Fruit fly (Drosophila melanogaster): ENCODE measurements around the gene CG9536.

- TF ChIP-seq CG8478 (optimal IDR thresholded peaks at IDR 0.05) (no peak), CTCF (optimal IDR thresholded peaks at IDR 0.05) (no peak)
Observed at dm6 chr2L:6476753-6477152, at the start of gene CG9536.

All from S2 (cell line).